Fruit fly (Drosophila melanogaster): Measurements from ENCODE around the gene beat-IIIc.

Gene beat-IIIc

DNA sequence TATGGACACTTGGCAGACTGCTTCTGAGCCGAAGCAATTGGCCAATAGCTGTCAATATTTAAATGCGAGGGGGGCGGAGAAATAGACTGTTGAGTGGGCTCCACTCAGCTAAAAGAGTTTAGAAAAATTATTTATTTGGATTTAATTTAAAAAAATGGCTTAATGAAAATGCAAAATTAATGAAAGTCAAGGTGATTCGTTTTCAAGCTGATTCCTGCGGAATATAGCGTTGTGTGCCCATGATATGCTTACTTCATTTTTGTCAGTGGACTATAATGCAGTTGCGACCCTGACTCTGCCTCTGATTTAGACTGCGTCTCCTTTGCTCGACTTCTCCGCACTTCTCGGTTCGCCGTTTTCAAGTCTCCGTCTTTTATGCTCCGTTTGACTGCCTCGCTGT, 43.7 kb downstream of the beat-IIIc start:
- TF ChIP-seq CG17801 (GFP tag; optimal IDR thresholded peaks at IDR 0.05; ENCODE audit: partially characterized antibody): no peak

dm6 chr2L:17207072-17207471, 53.5 kb downstream of the beat-IIIc start:
- TF ChIP-seq CG17801 (GFP tag; optimal IDR thresholded peaks at IDR 0.05; ENCODE audit: partially characterized antibody): no peak

dm6 chr2L:17203833-17204232, 56.7 kb downstream of the beat-IIIc start:
- TF ChIP-seq CG17801 (GFP tag; optimal IDR thresholded peaks at IDR 0.05; ENCODE audit: partially characterized antibody): no peak

DNA sequence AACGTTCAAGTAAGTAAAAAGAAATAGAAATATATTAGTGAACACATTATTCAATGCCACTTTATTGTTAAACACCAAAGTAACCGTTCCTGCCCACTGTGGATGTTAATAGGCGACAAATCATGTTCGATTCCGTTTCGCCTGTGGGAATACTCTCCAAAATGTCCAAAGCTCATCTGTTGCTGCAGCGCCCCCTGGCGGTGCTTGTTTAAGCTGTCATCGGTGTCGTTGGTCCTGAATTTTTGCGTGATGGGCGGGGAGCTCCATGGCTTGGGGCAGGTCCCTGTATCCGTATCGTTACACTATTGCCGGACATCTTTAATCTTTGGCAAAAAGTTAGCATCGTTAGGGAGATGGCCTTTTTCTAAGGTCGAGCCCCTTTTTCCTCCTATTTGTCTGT, 58.8 kb downstream of the beat-IIIc start:
- TF ChIP-seq CG17801 (GFP tag; optimal IDR thresholded peaks at IDR 0.05; ENCODE audit: partially characterized antibody): no peak

DNA sequence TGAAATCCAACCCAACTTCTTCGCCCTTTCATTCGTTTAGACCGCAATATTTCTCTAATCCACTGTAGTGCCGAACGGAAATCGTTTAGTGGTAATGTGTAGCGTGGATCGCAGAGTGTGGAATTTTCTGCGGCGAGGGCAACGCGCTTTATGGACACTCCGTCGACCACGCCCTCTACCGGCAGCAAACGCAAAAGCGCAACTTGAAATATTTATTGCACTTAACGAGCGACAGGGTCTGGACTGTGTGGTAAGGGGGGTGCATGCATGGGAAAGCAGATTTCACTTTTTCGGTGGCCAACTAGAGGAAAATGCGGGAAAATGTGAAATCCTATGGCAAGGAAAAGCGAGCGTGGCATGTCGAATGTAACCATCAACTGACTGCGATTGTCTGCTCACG, 65.3 kb downstream of the beat-IIIc start:
- no peak for TF ChIP-seq CG17801 (GFP tag; optimal IDR thresholded peaks at IDR 0.05; ENCODE audit: partially characterized antibody)

DNA sequence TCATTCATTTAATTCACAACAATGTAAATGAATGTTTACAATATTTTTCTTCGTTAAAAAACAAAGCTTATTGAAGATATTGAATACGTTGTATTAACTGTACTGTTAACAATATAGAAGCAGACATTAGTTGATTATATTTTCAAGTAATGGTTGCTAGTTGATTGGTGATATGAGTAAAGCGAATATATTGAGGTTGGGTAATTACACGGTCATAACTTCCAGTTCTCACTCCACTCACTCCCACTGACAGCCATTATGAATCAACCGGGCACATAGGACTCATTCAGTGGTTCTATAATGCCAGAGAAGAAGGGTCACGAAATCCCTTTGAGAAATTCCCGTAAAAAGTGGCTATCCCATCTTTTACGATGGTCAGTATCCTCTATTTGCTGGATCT, 78.9 kb downstream of the beat-IIIc start, which contains the start of gene Grl36a:
Grl36a (plus strand) TSS at position 301 of the 400 bp plus-strand sequence.
- TF ChIP-seq CG17801 (GFP tag; optimal IDR thresholded peaks at IDR 0.05; ENCODE audit: partially characterized antibody): no peak

DNA sequence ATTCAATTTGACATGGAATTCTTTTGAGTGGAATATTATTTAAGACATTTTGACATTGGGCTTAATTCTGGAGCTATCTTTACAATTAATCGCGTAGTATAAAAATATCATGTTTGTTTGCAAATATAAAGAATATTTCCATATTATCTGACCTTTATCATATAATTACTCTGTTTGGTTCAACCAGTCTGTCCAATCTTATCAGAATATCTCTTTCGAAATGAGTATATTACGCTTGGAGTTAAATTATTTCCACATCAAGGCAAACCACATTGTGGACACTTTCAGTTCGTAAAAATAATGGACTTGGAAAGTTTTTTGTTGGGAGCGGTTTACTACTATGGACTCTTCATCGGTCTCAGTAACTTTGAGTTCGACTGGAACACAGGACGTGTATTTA, 80.5 kb downstream of the beat-IIIc start, which contains the start of gene Gr36c:
Gr36c (plus strand) TSS at position 301 of the 400 bp plus-strand sequence.
- TF ChIP-seq CG17801 (GFP tag; optimal IDR thresholded peaks at IDR 0.05; ENCODE audit: partially characterized antibody): no peak

DNA sequence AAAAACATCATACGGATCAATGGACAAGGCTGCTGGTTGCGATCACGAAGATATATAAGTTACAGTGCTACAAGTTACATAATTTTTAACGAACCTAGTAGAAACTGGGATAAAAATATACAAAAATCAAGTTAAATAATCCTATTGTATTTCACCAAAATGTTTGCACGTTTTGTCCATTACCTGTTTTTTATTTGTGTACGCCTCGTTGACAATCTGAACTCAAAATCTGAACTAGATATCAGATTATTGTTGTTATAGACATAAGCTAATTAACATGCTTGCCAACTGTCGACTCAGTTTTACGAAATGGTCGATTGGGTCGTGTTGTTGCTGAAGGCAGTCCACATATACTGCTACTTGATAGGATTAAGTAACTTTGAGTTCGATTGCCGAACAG, 82.1 kb downstream of the beat-IIIc start, which contains the start of gene Gr36b:
Gr36b (plus strand) TSS at position 301 of the 400 bp plus-strand sequence.
- TF ChIP-seq CG17801 (GFP tag; optimal IDR thresholded peaks at IDR 0.05; ENCODE audit: partially characterized antibody): no peak

DNA sequence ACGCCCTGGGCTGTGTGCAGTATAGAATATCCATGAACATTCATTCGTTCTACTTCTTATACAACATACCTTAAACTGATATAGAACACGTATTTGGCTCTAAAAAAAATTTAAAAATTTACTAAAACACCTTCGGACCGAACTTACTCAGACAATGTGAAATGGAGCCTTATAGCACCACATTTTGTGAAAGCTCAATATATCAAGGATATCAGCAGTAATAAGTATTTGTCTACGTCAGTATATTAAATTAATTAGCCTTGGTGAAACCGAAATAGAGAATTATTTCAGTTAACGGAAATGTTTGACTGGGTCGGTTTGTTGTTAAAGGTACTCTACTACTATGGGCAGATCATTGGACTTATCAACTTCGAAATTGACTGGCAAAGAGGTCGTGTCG, 84.2 kb downstream of the beat-IIIc start, which contains the start of gene Gr36a:
Gr36a (plus strand) TSS at position 301 of the 400 bp plus-strand sequence.
- no peak for TF ChIP-seq CG17801 (GFP tag; optimal IDR thresholded peaks at IDR 0.05; ENCODE audit: partially characterized antibody)

- TF ChIP-seq CG17801 (GFP tag; optimal IDR thresholded peaks at IDR 0.05; ENCODE audit: partially characterized antibody): no peak
Observed at dm6 chr2L:17173181-17173580, 87.4 kb downstream of the beat-IIIc start, which contains the start of gene CG34169. Gene CG34169 (plus strand): TSS chr2L:17173481.

DNA sequence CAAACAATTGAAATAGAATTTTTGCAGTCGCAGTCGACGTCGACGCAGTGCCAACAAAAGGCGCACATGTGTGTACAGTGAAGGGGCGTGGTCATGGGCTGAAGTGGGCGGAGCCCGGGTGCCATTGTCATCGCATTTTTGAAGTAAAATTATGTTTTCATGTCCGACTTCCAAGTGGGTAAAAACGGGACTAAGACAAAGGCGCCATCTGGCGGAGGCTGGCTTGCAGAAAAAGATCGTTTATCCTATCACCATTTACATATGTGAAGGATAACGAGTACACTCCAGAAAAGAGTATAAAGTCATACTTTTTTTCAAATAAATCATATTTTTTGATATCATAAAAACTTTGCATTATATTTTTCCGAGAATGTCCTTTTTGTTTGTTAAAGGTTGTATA, 97.2 kb downstream of the beat-IIIc start:
- TF ChIP-seq CG17801 (GFP tag; optimal IDR thresholded peaks at IDR 0.05; ENCODE audit: partially characterized antibody): no peak

- no peak for TF ChIP-seq CG17801 (GFP tag; optimal IDR thresholded peaks at IDR 0.05; ENCODE audit: partially characterized antibody)
Observed at dm6 chr2L:17159641-17160040, 100.9 kb downstream of the beat-IIIc start.

All from ovary, adult (tissue).